Fruit fly (Drosophila melanogaster) whole organism, embryonic: ENCODE data around the gene elB.

Experiments used
- CG10366 ChIP-seq: fragments of 200-800 bp; sonication (Bioruptor generic); IDR thresholded peaks from 2 replicates; pipeline ENCODE4 v1.3.6; 2022; ENCODE audit warnings: missing biosample characterization, missing genetic modification characterization
- CG10543 ChIP-seq: fragments of 200-800 bp; sonication (Bioruptor generic); optimal IDR thresholded peaks from 3 replicates; lab custom pipeline; 2017; ENCODE audit warnings: missing biosample characterization, mild to moderate bottlenecking, missing genetic modification characterization, moderate library complexity
- CG11247 ChIP-seq: fragments of 200-800 bp; sonication (Bioruptor generic); IDR thresholded peaks from 2 replicates; pipeline ENCODE4 v1.3.6; 2022; ENCODE audit warnings: missing biosample characterization, missing genetic modification characterization
- CG1233 ChIP-seq: fragments of 200-800 bp; sonication (Bioruptor generic); optimal IDR thresholded peaks from 4 replicates; lab custom pipeline; 2018; ENCODE audit warnings: missing biosample characterization, mild to moderate bottlenecking, missing genetic modification characterization
- CG12744 ChIP-seq: fragments of 200-800 bp; sonication (Bioruptor generic); optimal IDR thresholded peaks from 2 replicates; lab custom pipeline; 2016; ENCODE audit warnings: missing biosample characterization, missing genetic modification characterization
- CG14667 ChIP-seq: fragments of 200-800 bp; sonication (Bioruptor generic); IDR thresholded peaks from 2 replicates; pipeline ENCODE4 v1.3.6; 2022; ENCODE audit warnings: missing biosample characterization, missing genetic modification characterization
- CG15011 ChIP-seq: fragments of 200-800 bp; sonication (Bioruptor generic); optimal IDR thresholded peaks from 3 replicates; lab custom pipeline; 2018; ENCODE audit warnings: missing biosample characterization, mild to moderate bottlenecking, missing genetic modification characterization
- CG15073 ChIP-seq: fragments of 200-800 bp; sonication (Bioruptor generic); optimal IDR thresholded peaks from 2 replicates; lab custom pipeline; 2016; ENCODE audit warnings: missing biosample characterization, missing genetic modification characterization
- CG16863 ChIP-seq: fragments of 200-800 bp; sonication (Bioruptor generic); optimal IDR thresholded peaks from 3 replicates; lab custom pipeline; 2016; ENCODE audit warnings: missing biosample characterization, missing genetic modification characterization
- CG18011 ChIP-seq: fragments of 200-800 bp; sonication (Bioruptor generic); optimal IDR thresholded peaks from 2 replicates; lab custom pipeline; 2017; ENCODE audit warnings: missing biosample characterization, missing genetic modification characterization, mild to moderate bottlenecking, moderate library complexity, missing genotype
- CG2712 ChIP-seq: fragments of 200-800 bp; optimal IDR thresholded peaks from 3 replicates; lab custom pipeline; 2019; ENCODE audit warnings: missing biosample characterization, mild to moderate bottlenecking, missing genetic modification characterization, moderate library complexity
- CG30020 ChIP-seq: fragments of 200-800 bp; optimal IDR thresholded peaks from 2 replicates; lab custom pipeline; 2019; ENCODE audit warnings: missing biosample characterization, mild to moderate bottlenecking, missing genetic modification characterization, moderate library complexity
- CG31388 ChIP-seq: fragments of 200-800 bp; sonication (Bioruptor generic); optimal IDR thresholded peaks from 2 replicates; lab custom pipeline; 2016; ENCODE audit warnings: missing biosample characterization, missing genetic modification characterization
- CG33213 ChIP-seq: fragments of 200-800 bp; sonication (Bioruptor generic); optimal IDR thresholded peaks from 3 replicates; lab custom pipeline; 2016; ENCODE audit warnings: missing biosample characterization, missing genetic modification characterization
- CG4328 ChIP-seq: fragments of 200-800 bp; sonication (Bioruptor generic); optimal IDR thresholded peaks from 3 replicates; lab custom pipeline; 2017; ENCODE audit warnings: missing biosample characterization, missing genetic modification reagents, missing genetic modification characterization
- CG5245 ChIP-seq: fragments of 200-800 bp; sonication (Bioruptor generic); optimal IDR thresholded peaks from 3 replicates; lab custom pipeline; 2016; ENCODE audit warnings: missing biosample characterization, missing genetic modification characterization
- CG6791 ChIP-seq: fragments of 200-800 bp; sonication (Bioruptor generic); IDR thresholded peaks from 3 replicates; pipeline ENCODE4 v1.3.6; 2022; ENCODE audit warnings: missing biosample characterization, missing genetic modification characterization; ENCODE audit not compliant: partially characterized antibody
- CG7745 ChIP-seq: fragments of 200-800 bp; sonication (Bioruptor generic); optimal IDR thresholded peaks from 2 replicates; lab custom pipeline; 2018; ENCODE audit warnings: missing biosample characterization, mild to moderate bottlenecking, missing genetic modification characterization, moderate library complexity
- CG7786 ChIP-seq: fragments of 200-800 bp; sonication (Bioruptor generic); optimal IDR thresholded peaks from 2 replicates; lab custom pipeline; 2016; ENCODE audit warnings: missing biosample characterization, missing genetic modification characterization
- CG7987 ChIP-seq: fragments of 200-800 bp; sonication (Bioruptor generic); optimal IDR thresholded peaks from 2 replicates; lab custom pipeline; 2018; ENCODE audit warnings: missing biosample characterization, mild to moderate bottlenecking, missing genetic modification characterization, moderate library complexity
- CG8359 ChIP-seq: fragments of 200-800 bp; sonication (Bioruptor generic); optimal IDR thresholded peaks from 2 replicates; lab custom pipeline; 2017; ENCODE audit warnings: missing biosample characterization, mild to moderate bottlenecking, missing genetic modification characterization, borderline replicate concordance
- CG8478 ChIP-seq: fragments of >200 bp; optimal IDR thresholded peaks from 2 replicates; lab custom pipeline; 2018
- CG9215 ChIP-seq: fragments of 200-800 bp; sonication (Bioruptor generic); IDR thresholded peaks from 2 replicates; pipeline ENCODE4 v1.3.6; 2022; ENCODE audit warnings: missing biosample characterization, missing genetic modification characterization
- E2f1 ChIP-seq: fragments of 200-800 bp; sonication (Bioruptor generic); IDR thresholded peaks from 2 replicates; pipeline ENCODE4 v1.3.6; 2022; ENCODE audit warnings: missing biosample characterization, missing genetic modification characterization
- Gsc ChIP-seq: fragments of 200-800 bp; sonication (Bioruptor generic); IDR thresholded peaks from 2 replicates; pipeline ENCODE4 v1.3.6; 2022; ENCODE audit warnings: missing biosample characterization, missing genetic modification characterization
- Hr51 ChIP-seq, 2 experiments: fragments of 200-800 bp; sonication (Bioruptor generic); optimal IDR thresholded peaks; 2 replicates in 1 of 2; 3 replicates in 1 of 2; lab custom pipeline; 2016 to 2018; ENCODE audit warnings: missing biosample characterization in 2 of 2, missing genetic modification characterization in 2 of 2, mild to moderate bottlenecking in 1 of 2, moderate library complexity in 1 of 2
- MESR4 ChIP-seq: fragments of 200-800 bp; sonication (Bioruptor generic); optimal IDR thresholded peaks from 2 replicates; lab custom pipeline; 2018; ENCODE audit warnings: missing biosample characterization, mild to moderate bottlenecking, missing genetic modification characterization, moderate library complexity
- Nf-YC ChIP-seq: fragments of 200-800 bp; optimal IDR thresholded peaks from 3 replicates; lab custom pipeline; 2019; ENCODE audit warnings: missing biosample characterization, mild to moderate bottlenecking, missing genetic modification characterization, moderate library complexity
- Optix ChIP-seq: fragments of 200-800 bp; sonication (Bioruptor generic); IDR thresholded peaks from 3 replicates; pipeline ENCODE4 v1.3.6; 2022; ENCODE audit warnings: missing biosample characterization, missing genetic modification characterization
- Ptx1 ChIP-seq: fragments of 200-800 bp; sonication (Bioruptor generic); IDR thresholded peaks from 2 replicates; pipeline ENCODE4 v1.3.6; 2022; ENCODE audit warnings: missing biosample characterization, missing genetic modification characterization
- Rfx ChIP-seq: fragments of 200-800 bp; sonication (Bioruptor generic); IDR thresholded peaks from 2 replicates; pipeline ENCODE4 v1.3.6; 2022; ENCODE audit warnings: missing biosample characterization, missing genetic modification characterization
- Spps ChIP-seq: fragments of 200-800 bp; sonication (Bioruptor generic); optimal IDR thresholded peaks from 2 replicates; lab custom pipeline; 2018; ENCODE audit warnings: missing biosample characterization, mild to moderate bottlenecking, missing genetic modification characterization
- Sry-δ ChIP-seq: fragments of 200-800 bp; sonication (Bioruptor generic); optimal IDR thresholded peaks from 2 replicates; lab custom pipeline; 2016; ENCODE audit warnings: missing biosample characterization, missing genetic modification characterization
- Trl ChIP-seq, 3 experiments: fragments of >200 bp in 2 of 3; fragments of 200-800 bp in 1 of 3; sonication (Bioruptor generic) in 1 of 3; optimal IDR thresholded peaks; 2 replicates in 1 of 3; 3 replicates in 2 of 3; lab custom pipeline; 2016 to 2017; ENCODE audit warnings: missing biosample characterization in 1 of 3, missing genetic modification characterization in 1 of 3
- chn ChIP-seq: fragments of 200-800 bp; sonication (Bioruptor generic); optimal IDR thresholded peaks from 2 replicates; lab custom pipeline; 2016; ENCODE audit warnings: missing biosample characterization, missing genetic modification characterization
- ci ChIP-seq: fragments of 200-800 bp; sonication (Bioruptor generic); IDR thresholded peaks from 3 replicates; pipeline ENCODE4 v1.3.6; 2022; ENCODE audit warnings: missing biosample characterization, missing genetic modification characterization
- fd96Cb ChIP-seq: fragments of 200-800 bp; sonication (Bioruptor generic); optimal IDR thresholded peaks from 2 replicates; lab custom pipeline; 2018; ENCODE audit warnings: missing biosample characterization, mild to moderate bottlenecking, missing genetic modification characterization, moderate library complexity
- gfzf ChIP-seq: fragments of 200-800 bp; sonication (Bioruptor generic); optimal IDR thresholded peaks from 2 replicates; lab custom pipeline; 2016; ENCODE audit warnings: missing biosample characterization, mild to moderate bottlenecking, missing genetic modification characterization, moderate library complexity
- gro ChIP-seq: fragments of 200-800 bp; sonication (Bioruptor generic); optimal IDR thresholded peaks from 2 replicates; lab custom pipeline; 2016; ENCODE audit warnings: missing biosample characterization, missing genetic modification characterization
- h ChIP-seq: fragments of >200 bp; optimal IDR thresholded peaks from 2 replicates; lab custom pipeline; 2017
- ken ChIP-seq: fragments of 200-800 bp; sonication (Bioruptor generic); IDR thresholded peaks from 3 replicates; pipeline ENCODE4 v1.3.6; 2022; ENCODE audit warnings: missing biosample characterization, missing genetic modification characterization
- lbe ChIP-seq: fragments of 200-800 bp; sonication (Bioruptor generic); optimal IDR thresholded peaks from 2 replicates; lab custom pipeline; 2016; ENCODE audit warnings: missing biosample characterization, mild to moderate bottlenecking, missing genetic modification characterization
- pho ChIP-seq: fragments of 200-800 bp; sonication (Bioruptor generic); optimal IDR thresholded peaks from 2 replicates; lab custom pipeline; 2016; ENCODE audit warnings: missing biosample characterization, missing genetic modification characterization
- prd ChIP-seq, 3 experiments: fragments of >200 bp in 2 of 3; fragments of 200-800 bp in 1 of 3; sonication (Bioruptor generic) in 1 of 3; optimal IDR thresholded peaks in 2 of 3; IDR thresholded peaks in 1 of 3; 2 replicates in 2 of 3; 3 replicates in 1 of 3; pipeline versions ENCODE4 v1.3.6 to Lab custom; 2017 to 2022; ENCODE audit warnings: missing biosample characterization in 1 of 3, missing genetic modification characterization in 1 of 3
- rib ChIP-seq: fragments of 200-800 bp; sonication (Bioruptor generic); IDR thresholded peaks from 2 replicates; pipeline ENCODE4 v1.3.6; 2022; ENCODE audit warnings: missing biosample characterization, missing genetic modification characterization
- ro ChIP-seq: fragments of 200-800 bp; sonication (Bioruptor generic); IDR thresholded peaks from 2 replicates; pipeline ENCODE4 v1.3.6; 2022; ENCODE audit warnings: missing biosample characterization, missing genetic modification characterization
- sd ChIP-seq: fragments of 200-800 bp; sonication (Bioruptor generic); optimal IDR thresholded peaks from 3 replicates; lab custom pipeline; 2018; ENCODE audit warnings: missing biosample characterization, mild to moderate bottlenecking, missing genetic modification characterization, moderate library complexity
- sim ChIP-seq: fragments of 200-800 bp; sonication (Bioruptor generic); IDR thresholded peaks from 2 replicates; pipeline ENCODE4 v1.3.6; 2022; ENCODE audit warnings: missing biosample characterization, missing genetic modification characterization
- slbo ChIP-seq: fragments of 200-800 bp; sonication (Bioruptor generic); IDR thresholded peaks from 2 replicates; pipeline ENCODE4 v1.3.6; 2022; ENCODE audit warnings: missing biosample characterization, missing genetic modification characterization
- sob ChIP-seq: fragments of 200-800 bp; sonication (Bioruptor generic); IDR thresholded peaks from 2 replicates; pipeline ENCODE4 v1.3.6; 2022; ENCODE audit warnings: missing biosample characterization, missing genetic modification characterization
- unc-4 ChIP-seq: fragments of 200-800 bp; sonication (Bioruptor generic); IDR thresholded peaks from 2 replicates; pipeline ENCODE4 v1.3.6; 2022; ENCODE audit warnings: missing biosample characterization, missing genetic modification characterization; ENCODE audit not compliant: partially characterized antibody

The elB gene

dm6 chr2L:14440908-14441307 lies 31.6 kb upstream of the elB start (continued):
- TF ChIP-seq sd (no peak), ken (no peak), sob (no peak), CG2712 (peak; percentile 80), CG5245 (GFP tag; lab: Kevin White, UChicago) (no peak), CG15073 (GFP tag; lab: Kevin White, UChicago) (no peak), ci (GFP tag; lab: Robert Waterston, UW) (0 out of 3 replicates have a peak, but pooled peaks have one; percentile 16), prd (optimal IDR thresholded peaks at IDR 0.05; lab: Kevin White, UChicago) (no peak), prd (GFP tag; IDR thresholded peaks at IDR 0.05; lab: Robert Waterston, UW) (peak; percentile 69), CG14667 (GFP tag; lab: Robert Waterston, UW) (no peak), CG11247 (GFP tag; lab: Robert Waterston, UW) (no peak), CG4328 (GFP tag; lab: Kevin White, UChicago) (no peak), h (lab: Kevin White, UChicago) (no peak), CG30020 (no peak), unc-4 (GFP tag; lab: Robert Waterston, UW) (no peak), Trl (optimal IDR thresholded peaks at IDR 0.05; lab: Kevin White, UChicago) (no peak), Trl (GFP tag; optimal IDR thresholded peaks at IDR 0.05; lab: Kevin White, UChicago) (no peak), CG9215 (no peak), Rfx (GFP tag; lab: Robert Waterston, UW) (no peak), Spps (tag; lab: Kevin White, UChicago) (peak; percentile 54), CG31388 (no peak), Optix (GFP tag; lab: Robert Waterston, UW) (no peak), CG6791 (GFP tag; lab: Robert Waterston, UW) (no peak), Hr51 (GFP tag; optimal IDR thresholded peaks at IDR 0.05; lab: Kevin White, UChicago) (peak in 1 of 2 experiments; percentile 58), fd96Cb (tag; lab: Kevin White, UChicago) (peak; percentile 31), CG7745 (tag; lab: Kevin White, UChicago) (no peak), CG15011 (GFP tag; lab: Kevin White, UChicago) (peak; percentile 32), sim (no peak), CG18011 (GFP tag; lab: Kevin White, UChicago) (no peak), gfzf (GFP tag; lab: Kevin White, UChicago) (no peak), lbe (no peak), Ptx1 (GFP tag; lab: Robert Waterston, UW) (peak; percentile 28), CG7987 (no peak), CG7786 (GFP tag; lab: Kevin White, UChicago) (no peak), slbo (GFP tag; lab: Robert Waterston, UW) (no peak), CG8359 (GFP tag; lab: Kevin White, UChicago) (no peak), Gsc (no peak), gro (GFP tag; lab: Kevin White, UChicago) (no peak), CG8478 (no peak), Sry-δ (GFP tag; lab: Kevin White, UChicago) (no peak), E2f1 (peak; percentile 54; the same call in 1 of the 2 replicates), pho (no peak), CG33213 (GFP tag; lab: Kevin White, UChicago) (no peak), CG10366 (GFP tag; lab: Robert Waterston, UW) (peak; percentile 18; the same call in 1 of the 2 replicates), chn (GFP tag; lab: Kevin White, UChicago) (no peak), CG1233 (GFP tag; lab: Kevin White, UChicago) (no peak), Nf-YC (tag; lab: Kevin White, UChicago) (no peak), rib (GFP tag; lab: Robert Waterston, UW) (no peak), MESR4 (GFP tag; lab: Kevin White, UChicago) (no peak), CG16863 (GFP tag; lab: Kevin White, UChicago) (no peak), ro (no peak), CG10543 (GFP tag; lab: Kevin White, UChicago) (no peak), CG12744 (GFP tag; lab: Kevin White, UChicago) (no peak)
